Fruit fly (Drosophila melanogaster) whole organism, pupa: Measurements from ENCODE around the gene Mur89F.

ENCODE experiments used
- CG10348 ChIP-seq: fragments of 200-800 bp; sonication (Bioruptor generic); IDR thresholded peaks from 2 replicates; pipeline ENCODE4 v1.3.6; 2022; ENCODE audit warnings: missing biosample characterization, missing genetic modification characterization
- CG12605 ChIP-seq: fragments of 200-800 bp; sonication (Bioruptor generic); IDR thresholded peaks from 2 replicates; pipeline ENCODE4 v1.3.6; 2022; ENCODE audit warnings: missing biosample characterization, missing genetic modification characterization
- CG13204 ChIP-seq: fragments of 200-800 bp; sonication (Bioruptor generic); optimal IDR thresholded peaks from 2 replicates; lab custom pipeline; 2018; ENCODE audit warnings: missing biosample characterization, mild to moderate bottlenecking, missing genetic modification characterization, moderate library complexity
- CG14655 ChIP-seq: fragments of 200-800 bp; sonication (Bioruptor generic); optimal IDR thresholded peaks from 3 replicates; lab custom pipeline; 2017; ENCODE audit warnings: mild to moderate bottlenecking, missing biosample characterization, missing genetic modification reagents, missing genetic modification characterization
- CG15710 ChIP-seq: fragments of 200-800 bp; sonication (Bioruptor generic); optimal IDR thresholded peaks from 2 replicates; lab custom pipeline; 2018; ENCODE audit warnings: missing biosample characterization, mild to moderate bottlenecking, missing genetic modification characterization, moderate library complexity
- CG17806 ChIP-seq: fragments of 200-800 bp; sonication (Bioruptor generic); optimal IDR thresholded peaks from 2 replicates; lab custom pipeline; 2018; ENCODE audit warnings: missing biosample characterization, mild to moderate bottlenecking, missing genetic modification characterization, moderate library complexity
- CG32121 ChIP-seq: fragments of 200-800 bp; sonication (Bioruptor generic); IDR thresholded peaks from 2 replicates; pipeline ENCODE4 v1.3.6; 2022; ENCODE audit warnings: missing biosample characterization, missing genetic modification characterization
- CG34367 ChIP-seq: fragments of 200-800 bp; sonication (Bioruptor generic); optimal IDR thresholded peaks from 2 replicates; lab custom pipeline; 2018; ENCODE audit warnings: missing biosample characterization, mild to moderate bottlenecking, missing genetic modification characterization
- CG4496 ChIP-seq: fragments of 200-800 bp; sonication (Bioruptor generic); IDR thresholded peaks from 3 replicates; pipeline ENCODE4 v1.3.6; 2022; ENCODE audit warnings: missing biosample characterization, missing genetic modification characterization
- CG8159 ChIP-seq: fragments of 200-800 bp; sonication (Bioruptor generic); optimal IDR thresholded peaks from 3 replicates; lab custom pipeline; 2018; ENCODE audit warnings: missing biosample characterization, mild to moderate bottlenecking, missing genetic modification characterization, moderate library complexity
- CG8301 ChIP-seq: fragments of 200-800 bp; sonication (Bioruptor generic); optimal IDR thresholded peaks from 2 replicates; lab custom pipeline; 2018; ENCODE audit warnings: missing biosample characterization, mild to moderate bottlenecking, missing genetic modification characterization
- CG9948 ChIP-seq: fragments of 200-800 bp; sonication (Bioruptor generic); optimal IDR thresholded peaks from 2 replicates; lab custom pipeline; 2018; ENCODE audit warnings: missing biosample characterization, mild to moderate bottlenecking, missing genetic modification characterization, moderate library complexity
- D1 ChIP-seq: fragments of 200-800 bp; sonication (Bioruptor generic); optimal IDR thresholded peaks from 2 replicates; lab custom pipeline; 2018; ENCODE audit warnings: missing biosample characterization, mild to moderate bottlenecking, missing genetic modification characterization, moderate library complexity
- EcR ChIP-seq: fragments of 200-800 bp; sonication (Bioruptor generic); optimal IDR thresholded peaks from 3 replicates; lab custom pipeline; 2019; ENCODE audit warnings: missing biosample characterization, missing genetic modification characterization, mild to moderate bottlenecking, moderate library complexity, missing genetic modification reagents
- Ets98B ChIP-seq: fragments of 200-800 bp; sonication (Bioruptor generic); IDR thresholded peaks from 2 replicates; pipeline ENCODE4 v1.3.6; 2022; ENCODE audit warnings: missing biosample characterization, missing genetic modification characterization
- Pif1A ChIP-seq: fragments of 200-800 bp; sonication (Bioruptor generic); optimal IDR thresholded peaks from 3 replicates; lab custom pipeline; 2016; ENCODE audit warnings: missing biosample characterization, missing genetic modification characterization
- Pif1B ChIP-seq: fragments of 200-800 bp; sonication (Bioruptor generic); optimal IDR thresholded peaks from 3 replicates; lab custom pipeline; 2016; ENCODE audit warnings: missing biosample characterization, missing genetic modification characterization
- Snoo ChIP-seq: fragments of 200-800 bp; sonication (Bioruptor generic); optimal IDR thresholded peaks from 3 replicates; lab custom pipeline; 2017; ENCODE audit warnings: missing biosample characterization, mild to moderate bottlenecking, missing genetic modification characterization, inconsistent platforms
- fd96Ca ChIP-seq: fragments of 200-800 bp; sonication (Bioruptor generic); IDR thresholded peaks from 3 replicates; pipeline ENCODE4 v1.3.6; 2022; ENCODE audit warnings: missing biosample characterization, missing genetic modification characterization
- gl ChIP-seq: fragments of 200-800 bp; sonication (Bioruptor generic); optimal IDR thresholded peaks from 2 replicates; lab custom pipeline; 2018; ENCODE audit warnings: missing biosample characterization, mild to moderate bottlenecking, missing genetic modification characterization
- rn ChIP-seq: fragments of 200-800 bp; sonication (Bioruptor generic); IDR thresholded peaks from 2 replicates; pipeline ENCODE4 v1.3.6; 2022; ENCODE audit warnings: missing biosample characterization, missing genetic modification characterization

The Mur89F gene

DNA sequence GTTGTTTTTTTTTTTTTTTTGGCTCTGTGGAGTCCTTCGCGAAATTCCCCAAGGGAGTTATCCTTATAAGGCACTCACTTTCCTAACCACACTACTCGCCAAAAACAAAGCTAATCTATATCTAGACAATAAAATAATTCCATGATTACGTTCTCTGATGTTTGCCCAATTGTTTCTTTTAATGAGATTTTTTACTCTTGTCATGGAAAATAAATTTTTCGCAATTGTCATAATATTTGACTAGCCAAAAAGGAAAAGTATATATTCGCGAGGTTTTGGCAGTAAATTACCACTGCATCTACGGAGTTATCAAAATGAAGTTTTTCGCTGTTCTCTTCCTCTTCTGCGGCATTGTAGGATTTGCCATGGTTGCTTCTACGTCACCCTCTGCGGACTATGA is 81.8 kb downstream of the Mur89F start, which contains the start of gene CG34278:
Gene CG34278 (plus strand): TSS at position 301 of the 400 bp plus-strand sequence.
- no peak for TF ChIP-seq CG34367 (tag; lab: Kevin White, UChicago)
- TF ChIP-seq CG14655 (GFP tag; lab: Kevin White, UChicago): no peak
- TF ChIP-seq CG8301: no peak
- no peak for TF ChIP-seq D1 (tag; lab: Kevin White, UChicago)
- no peak for TF ChIP-seq CG4496 (GFP tag; lab: Robert Waterston, UW)
- TF ChIP-seq CG32121 (GFP tag; lab: Robert Waterston, UW): no peak
- TF ChIP-seq Pif1B: no peak
- no peak for TF ChIP-seq rn (GFP tag; lab: Robert Waterston, UW)

dm6 chr3R:17118917-17119378 is 83.0 kb downstream of the Mur89F start:
- no peak for TF ChIP-seq Snoo (tag; lab: Kevin White, UChicago)
- TF ChIP-seq CG34367 (tag; lab: Kevin White, UChicago): no peak
- TF ChIP-seq CG9948 (tag; lab: Kevin White, UChicago): no peak
- no peak for TF ChIP-seq CG8159 (tag; lab: Kevin White, UChicago)
- peak; percentile 63 for TF ChIP-seq CG12605 (GFP tag; lab: Robert Waterston, UW)
- peak; percentile 47; the same call in 1 of the 3 replicates for TF ChIP-seq CG4496 (GFP tag; lab: Robert Waterston, UW)
- no peak for TF ChIP-seq CG13204
- peak; percentile 20 for TF ChIP-seq Pif1B
- no peak for TF ChIP-seq CG14655 (GFP tag; lab: Kevin White, UChicago)
- TF ChIP-seq CG32121 (GFP tag; lab: Robert Waterston, UW): no peak
- peak; percentile 16 for TF ChIP-seq EcR
- TF ChIP-seq Pif1A (GFP tag; lab: Kevin White, UChicago): peak; percentile 43
- TF ChIP-seq, all 21 proteins: peak for 5

dm6 chr3R:17117607-17118327 is 84.2 kb downstream of the Mur89F start:
- TF ChIP-seq Snoo (tag; lab: Kevin White, UChicago) (peak; percentile 66), rn (GFP tag; lab: Robert Waterston, UW) (no peak), CG12605 (GFP tag; lab: Robert Waterston, UW) (no peak), D1 (tag; lab: Kevin White, UChicago) (no peak), Ets98B (GFP tag; lab: Robert Waterston, UW) (no peak), CG8301 (peak; percentile 37), Pif1A (GFP tag; lab: Kevin White, UChicago) (peak; percentile 12), CG15710 (peak; percentile 69), CG14655 (GFP tag; lab: Kevin White, UChicago) (peak; percentile 60), CG9948 (tag; lab: Kevin White, UChicago) (peak; percentile 56), gl (tag; lab: Kevin White, UChicago) (no peak), CG10348 (GFP tag; lab: Robert Waterston, UW) (no peak), Pif1B (peak; percentile 32), CG34367 (tag; lab: Kevin White, UChicago) (peak; percentile 52), CG17806 (tag; lab: Kevin White, UChicago) (peak; percentile 7), EcR (peak; percentile 80), CG13204 (peak; percentile 6), CG32121 (GFP tag; lab: Robert Waterston, UW) (no peak), CG8159 (tag; lab: Kevin White, UChicago) (peak; percentile 63), CG4496 (GFP tag; lab: Robert Waterston, UW) (peak; percentile 36; the same call in 1 of the 3 replicates), fd96Ca (0 out of 3 replicates have a peak, but pooled peaks have one; percentile 47)

dm6 chr3R:17116231-17116630 is 85.7 kb downstream of the Mur89F start:
- TF ChIP-seq CG9948 (tag; lab: Kevin White, UChicago) (no peak), CG8159 (tag; lab: Kevin White, UChicago) (peak; percentile 43), CG17806 (tag; lab: Kevin White, UChicago) (peak; percentile 14), CG4496 (GFP tag; lab: Robert Waterston, UW) (peak; percentile 46; the same call in 2 of the 3 replicates)

dm6 chr3R:17115668-17116067 is 86.3 kb downstream of the Mur89F start:
- TF ChIP-seq CG9948 (tag; lab: Kevin White, UChicago) (no peak), CG8159 (tag; lab: Kevin White, UChicago) (no peak), Pif1B (no peak), EcR (no peak), CG14655 (GFP tag; lab: Kevin White, UChicago) (no peak)

DNA sequence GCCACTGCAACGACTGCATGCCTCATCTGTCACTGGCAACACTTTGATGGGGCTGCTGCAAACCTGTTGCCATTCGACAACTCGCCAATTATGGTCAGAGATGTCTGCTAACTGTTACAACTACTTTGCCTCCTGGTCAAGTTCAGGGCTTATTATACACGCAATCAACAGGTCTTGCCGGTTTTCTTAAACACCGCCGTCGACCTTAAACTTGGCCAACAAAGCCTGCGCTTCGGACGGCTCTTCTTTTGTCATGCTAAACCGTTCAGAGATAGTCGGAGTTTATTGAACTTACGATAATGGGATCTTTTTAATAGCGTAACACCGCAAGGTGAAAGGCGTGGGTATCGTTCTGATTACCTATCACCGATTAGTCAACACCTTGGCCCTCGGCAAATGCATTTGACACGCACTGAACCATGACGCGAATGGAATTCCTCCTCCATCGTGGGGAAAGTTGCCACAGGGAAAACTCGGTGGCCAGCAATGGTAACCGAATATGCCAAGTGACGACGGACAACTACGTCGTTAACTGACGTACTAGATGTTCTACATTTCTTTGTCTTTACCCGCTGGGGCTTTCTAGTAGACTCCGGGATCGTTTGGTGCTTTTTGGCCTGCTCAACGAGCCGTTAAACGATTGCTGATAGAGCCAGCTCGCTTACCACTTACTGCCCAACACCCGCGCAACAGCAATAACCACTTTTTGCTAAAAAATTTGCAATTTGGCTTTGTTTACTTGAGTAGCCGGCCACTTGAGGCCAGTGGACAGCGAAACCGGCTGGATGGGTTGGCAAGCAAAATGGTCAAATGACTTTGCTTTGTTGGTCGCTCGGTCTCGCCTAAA is 90.8 kb downstream of the Mur89F start:
- TF ChIP-seq CG8301 (no peak), rn (GFP tag; lab: Robert Waterston, UW) (no peak), EcR (peak; percentile 96), CG9948 (tag; lab: Kevin White, UChicago) (no peak), gl (tag; lab: Kevin White, UChicago) (no peak)
